Fruit fly (Drosophila melanogaster) whole organism, embryonic: ENCODE measurements around the gene CG11560.
A peak's percentile ranks its signal among the peaks of the same experiment; 100 is the strongest.

ENCODE experiments used
- Antp ChIP-seq: fragments of 200-800 bp; sonication (Bioruptor generic); optimal IDR thresholded peaks from 3 replicates; lab custom pipeline; 2016; ENCODE audit warnings: missing biosample characterization, missing genetic modification characterization
- Asciz ChIP-seq: fragments of 200-800 bp; sonication (Bioruptor generic); optimal IDR thresholded peaks from 2 replicates; lab custom pipeline; 2017; ENCODE audit warnings: missing biosample characterization, mild to moderate bottlenecking, missing genetic modification characterization, missing genetic modification reagents
- Bgb ChIP-seq: fragments of 200-800 bp; sonication (Bioruptor generic); IDR thresholded peaks from 2 replicates; pipeline ENCODE4 v1.3.6; 2022; ENCODE audit warnings: missing biosample characterization, missing genetic modification characterization; ENCODE audit not compliant: partially characterized antibody
- CG10959 ChIP-seq: fragments of 200-800 bp; sonication (Bioruptor generic); IDR thresholded peaks from 2 replicates; pipeline ENCODE4 v1.3.6; 2022; ENCODE audit warnings: missing biosample characterization, missing genetic modification characterization
- CG10979 ChIP-seq: fragments of 200-800 bp; sonication (Bioruptor generic); optimal IDR thresholded peaks from 2 replicates; lab custom pipeline; 2018; ENCODE audit warnings: missing biosample characterization, mild to moderate bottlenecking, missing genetic modification characterization, moderate library complexity
- CG11696 ChIP-seq: fragments of 200-800 bp; sonication (Bioruptor generic); IDR thresholded peaks from 2 replicates; pipeline ENCODE4 v1.3.6; 2022; ENCODE audit warnings: missing biosample characterization, missing genetic modification characterization
- CG12744 ChIP-seq: fragments of 200-800 bp; sonication (Bioruptor generic); optimal IDR thresholded peaks from 2 replicates; lab custom pipeline; 2016; ENCODE audit warnings: missing biosample characterization, missing genetic modification characterization
- CG12769 ChIP-seq: fragments of 200-800 bp; sonication (Bioruptor generic); optimal IDR thresholded peaks from 2 replicates; lab custom pipeline; 2019; ENCODE audit warnings: missing biosample characterization, mild to moderate bottlenecking, missing genetic modification characterization, moderate library complexity
- CG14014 ChIP-seq: fragments of 200-800 bp; sonication (Bioruptor generic); IDR thresholded peaks from 2 replicates; pipeline ENCODE4 v1.3.6; 2022; ENCODE audit warnings: missing biosample characterization, missing genetic modification characterization
- CG15011 ChIP-seq: fragments of 200-800 bp; sonication (Bioruptor generic); optimal IDR thresholded peaks from 3 replicates; lab custom pipeline; 2018; ENCODE audit warnings: missing biosample characterization, mild to moderate bottlenecking, missing genetic modification characterization
- CG15479 ChIP-seq: fragments of 200-800 bp; sonication (Bioruptor generic); optimal IDR thresholded peaks from 3 replicates; lab custom pipeline; 2019; ENCODE audit warnings: missing biosample characterization, mild to moderate bottlenecking, missing genetic modification characterization, moderate library complexity
- CG15601 ChIP-seq: fragments of 200-800 bp; sonication (Bioruptor generic); optimal IDR thresholded peaks from 3 replicates; lab custom pipeline; 2019; ENCODE audit warnings: missing biosample characterization, mild to moderate bottlenecking, missing genetic modification characterization, moderate library complexity
- CG2116 ChIP-seq: fragments of 200-800 bp; sonication (Bioruptor generic); optimal IDR thresholded peaks from 3 replicates; lab custom pipeline; 2018; ENCODE audit warnings: missing biosample characterization, mild to moderate bottlenecking, missing genetic modification characterization
- CG2129 ChIP-seq: fragments of 200-800 bp; sonication (Bioruptor generic); IDR thresholded peaks from 2 replicates; pipeline ENCODE4 v1.3.6; 2022; ENCODE audit warnings: missing biosample characterization, missing genetic modification characterization; ENCODE audit not compliant: partially characterized antibody
- CG4404 ChIP-seq: fragments of 200-800 bp; sonication (Bioruptor generic); IDR thresholded peaks from 2 replicates; pipeline ENCODE4 v1.3.6; 2022; ENCODE audit warnings: missing biosample characterization, missing genetic modification characterization
- CG6272 ChIP-seq: fragments of 200-800 bp; sonication (Bioruptor generic); IDR thresholded peaks from 2 replicates; pipeline ENCODE4 v1.3.6; 2022; ENCODE audit warnings: missing biosample characterization, missing genetic modification characterization
- CG8388 ChIP-seq: fragments of 200-800 bp; sonication (Bioruptor generic); optimal IDR thresholded peaks from 2 replicates; lab custom pipeline; 2019; ENCODE audit warnings: missing biosample characterization, mild to moderate bottlenecking, missing genetic modification characterization, moderate library complexity
- CG8765 ChIP-seq: fragments of 200-800 bp; sonication (Bioruptor generic); IDR thresholded peaks from 2 replicates; pipeline ENCODE4 v1.3.6; 2022; ENCODE audit warnings: missing biosample characterization, missing genetic modification characterization
- CG8924 ChIP-seq: fragments of 200-800 bp; optimal IDR thresholded peaks from 3 replicates; lab custom pipeline; 2019; ENCODE audit warnings: missing biosample characterization, mild to moderate bottlenecking, missing genetic modification characterization, moderate library complexity
- CTCF ChIP-seq: fragments of 200-800 bp; sonication (Bioruptor generic); optimal IDR thresholded peaks from 2 replicates; lab custom pipeline; 2017; ENCODE audit warnings: missing biosample characterization, mild to moderate bottlenecking, missing genetic modification characterization, moderate library complexity
- Dip3 ChIP-seq: fragments of 200-800 bp; sonication (Bioruptor generic); optimal IDR thresholded peaks from 3 replicates; lab custom pipeline; 2016; ENCODE audit warnings: missing biosample characterization, missing genetic modification characterization
- Fer1 ChIP-seq: fragments of 200-800 bp; sonication (Bioruptor generic); optimal IDR thresholded peaks from 2 replicates; lab custom pipeline; 2017; ENCODE audit warnings: missing biosample characterization, mild to moderate bottlenecking, missing genetic modification characterization
- Fer2 ChIP-seq: fragments of 200-800 bp; sonication (Bioruptor generic); optimal IDR thresholded peaks from 2 replicates; lab custom pipeline; 2018; ENCODE audit warnings: missing biosample characterization, mild to moderate bottlenecking, missing genetic modification characterization, moderate library complexity
- Hr39 ChIP-seq: fragments of >200 bp; optimal IDR thresholded peaks from 2 replicates; lab custom pipeline; 2017
- Jarid2 ChIP-seq: fragments of 200-800 bp; sonication (Bioruptor generic); optimal IDR thresholded peaks from 3 replicates; lab custom pipeline; 2017; ENCODE audit warnings: mild to moderate bottlenecking, missing biosample characterization, missing genetic modification reagents, missing genetic modification characterization
- MTF-1 ChIP-seq: fragments of 200-800 bp; sonication (Bioruptor generic); optimal IDR thresholded peaks from 2 replicates; lab custom pipeline; 2018; ENCODE audit warnings: missing biosample characterization, mild to moderate bottlenecking, missing genetic modification characterization, borderline replicate concordance
- Rx ChIP-seq: fragments of 200-800 bp; sonication (Bioruptor generic); IDR thresholded peaks from 2 replicates; pipeline ENCODE4 v1.3.6; 2022; ENCODE audit warnings: missing biosample characterization, missing genetic modification characterization
- Stat92E ChIP-seq, 3 experiments: fragments of >200 bp in 2 of 3; fragments of 200-800 bp in 1 of 3; sonication (Bioruptor generic) in 1 of 3; optimal IDR thresholded peaks; 2 replicates each; lab custom pipeline; 2017 to 2019; ENCODE audit warnings: missing biosample characterization in 3 of 3, missing genetic modification characterization in 3 of 3, mild to moderate bottlenecking in 1 of 3, moderate library complexity in 1 of 3
- cwo ChIP-seq: fragments of 200-800 bp; sonication (Bioruptor generic); optimal IDR thresholded peaks from 3 replicates; lab custom pipeline; 2017; ENCODE audit warnings: missing biosample characterization, missing genetic modification characterization, mild to moderate bottlenecking, moderate library complexity, missing genetic modification reagents
- danr ChIP-seq: fragments of 200-800 bp; sonication (Bioruptor generic); IDR thresholded peaks from 2 replicates; pipeline ENCODE4 v1.3.6; 2022; ENCODE audit warnings: missing biosample characterization, missing genetic modification characterization
- dmrt11E ChIP-seq: fragments of 200-800 bp; sonication (Bioruptor generic); optimal IDR thresholded peaks from 3 replicates; lab custom pipeline; 2018; ENCODE audit warnings: missing biosample characterization, mild to moderate bottlenecking, missing genetic modification characterization, moderate library complexity
- fd96Cb ChIP-seq: fragments of 200-800 bp; sonication (Bioruptor generic); optimal IDR thresholded peaks from 2 replicates; lab custom pipeline; 2018; ENCODE audit warnings: missing biosample characterization, mild to moderate bottlenecking, missing genetic modification characterization, moderate library complexity
- gcm2 ChIP-seq: fragments of 200-800 bp; sonication (Bioruptor generic); optimal IDR thresholded peaks from 2 replicates; lab custom pipeline; 2016; ENCODE audit warnings: missing biosample characterization, missing genetic modification characterization
- gfzf ChIP-seq: fragments of 200-800 bp; sonication (Bioruptor generic); optimal IDR thresholded peaks from 2 replicates; lab custom pipeline; 2016; ENCODE audit warnings: missing biosample characterization, mild to moderate bottlenecking, missing genetic modification characterization, moderate library complexity
- klu ChIP-seq: fragments of 200-800 bp; sonication (Bioruptor generic); IDR thresholded peaks from 2 replicates; pipeline ENCODE4 v1.3.6; 2022; ENCODE audit warnings: missing biosample characterization, missing genetic modification characterization
- kni ChIP-seq: fragments of 200-800 bp; sonication (Bioruptor generic); optimal IDR thresholded peaks from 3 replicates; lab custom pipeline; 2017; ENCODE audit warnings: mild to moderate bottlenecking, missing biosample characterization, missing genetic modification reagents, missing genetic modification characterization
- nerfin-1 ChIP-seq: fragments of 200-800 bp; sonication (Bioruptor generic); optimal IDR thresholded peaks from 3 replicates; lab custom pipeline; 2019; ENCODE audit warnings: missing biosample characterization, mild to moderate bottlenecking, missing genetic modification characterization, moderate library complexity
- onecut ChIP-seq: fragments of 200-800 bp; sonication (Bioruptor generic); IDR thresholded peaks from 2 replicates; pipeline ENCODE4 v1.3.6; 2022; ENCODE audit warnings: missing biosample characterization, missing genetic modification characterization
- peb ChIP-seq: fragments of 200-800 bp; sonication (Bioruptor generic); IDR thresholded peaks from 2 replicates; pipeline ENCODE4 v1.3.6; 2022; ENCODE audit warnings: missing biosample characterization, missing genetic modification characterization
- prd ChIP-seq, 3 experiments: fragments of >200 bp in 2 of 3; fragments of 200-800 bp in 1 of 3; sonication (Bioruptor generic) in 1 of 3; optimal IDR thresholded peaks in 2 of 3; IDR thresholded peaks in 1 of 3; 2 replicates in 2 of 3; 3 replicates in 1 of 3; pipeline versions ENCODE4 v1.3.6 to Lab custom; 2017 to 2022; ENCODE audit warnings: missing biosample characterization in 1 of 3, missing genetic modification characterization in 1 of 3
- sd ChIP-seq: fragments of 200-800 bp; sonication (Bioruptor generic); optimal IDR thresholded peaks from 3 replicates; lab custom pipeline; 2018; ENCODE audit warnings: missing biosample characterization, mild to moderate bottlenecking, missing genetic modification characterization, moderate library complexity
- sens-2 ChIP-seq: fragments of 200-800 bp; sonication (Bioruptor generic); IDR thresholded peaks from 2 replicates; pipeline ENCODE4 v1.3.6; 2022; ENCODE audit warnings: missing biosample characterization, missing genetic modification characterization
- seq ChIP-seq: fragments of 200-800 bp; sonication (Bioruptor generic); IDR thresholded peaks from 2 replicates; pipeline ENCODE4 v1.3.6; 2022; ENCODE audit warnings: missing biosample characterization, missing genetic modification characterization
- sim ChIP-seq: fragments of 200-800 bp; sonication (Bioruptor generic); IDR thresholded peaks from 2 replicates; pipeline ENCODE4 v1.3.6; 2022; ENCODE audit warnings: missing biosample characterization, missing genetic modification characterization
- slp2 ChIP-seq: fragments of 200-800 bp; sonication (Bioruptor generic); optimal IDR thresholded peaks from 2 replicates; lab custom pipeline; 2016; ENCODE audit warnings: missing biosample characterization, missing genetic modification characterization
- sug ChIP-seq: fragments of 200-800 bp; optimal IDR thresholded peaks from 2 replicates; lab custom pipeline; 2019; ENCODE audit warnings: missing biosample characterization, mild to moderate bottlenecking, missing genetic modification characterization, moderate library complexity
- tx ChIP-seq: fragments of 200-800 bp; sonication (Bioruptor generic); optimal IDR thresholded peaks from 2 replicates; lab custom pipeline; 2016; ENCODE audit warnings: missing biosample characterization, missing genetic modification characterization
- unpg ChIP-seq: fragments of 200-800 bp; sonication (Bioruptor generic); optimal IDR thresholded peaks from 3 replicates; lab custom pipeline; 2018; ENCODE audit warnings: missing biosample characterization, mild to moderate bottlenecking, missing genetic modification characterization, moderate library complexity

Gene CG11560

DNA sequence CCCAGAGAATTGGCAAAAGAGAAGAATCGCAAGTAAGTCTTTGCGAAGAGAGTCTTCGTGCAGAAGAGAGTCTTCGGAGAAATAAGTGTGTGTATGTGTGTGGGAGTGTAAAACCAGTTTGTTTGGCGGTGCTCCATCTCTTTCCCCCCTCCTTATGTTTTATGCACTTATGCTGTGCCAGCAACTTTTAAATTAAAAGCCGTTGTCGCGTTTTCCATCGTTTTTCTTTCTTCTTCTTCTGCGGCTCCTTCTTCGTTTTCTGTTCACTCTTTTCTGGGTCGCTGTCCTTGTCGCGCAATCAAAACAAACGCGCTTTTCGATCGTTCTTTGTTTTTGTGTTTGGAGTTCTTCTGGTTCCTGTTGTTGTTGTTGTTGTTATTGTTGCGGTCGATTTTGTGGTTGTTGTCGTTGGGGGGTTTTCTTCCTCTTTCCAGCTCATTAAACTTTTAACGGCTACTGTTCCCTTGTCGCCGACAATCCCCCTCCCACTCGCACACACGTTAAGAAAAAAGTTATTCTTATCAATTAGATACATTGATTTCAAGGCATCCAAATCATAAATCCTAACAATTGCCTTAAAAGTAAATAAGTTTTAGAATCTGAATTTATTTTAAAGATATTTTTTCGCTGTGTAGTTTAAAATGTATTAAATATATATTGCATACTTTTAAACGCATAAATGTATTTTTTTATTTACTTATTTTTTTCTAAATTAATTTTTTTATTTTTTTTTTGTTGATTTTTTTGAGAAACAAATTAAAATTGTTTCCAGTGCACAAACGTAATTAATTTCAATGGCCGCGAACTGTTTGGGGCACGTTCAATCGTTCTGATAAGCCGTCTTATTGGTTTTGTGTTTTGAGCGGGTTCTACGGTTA is 8.5 kb upstream of the CG11560 start (continued):
- peak; percentile 86 for TF ChIP-seq unpg (GFP tag; lab: Kevin White, UChicago)
- peak; percentile 50; the same call in 1 of the 2 replicates for TF ChIP-seq danr (GFP tag; lab: Robert Waterston, UW)
- TF ChIP-seq gfzf (GFP tag; lab: Kevin White, UChicago): no peak
- TF ChIP-seq Stat92E (GFP tag; optimal IDR thresholded peaks at IDR 0.05; lab: Kevin White, UChicago): peak in 1 of 3 experiments; percentile 72
- no peak for TF ChIP-seq seq (GFP tag; lab: Robert Waterston, UW)
- peak; percentile 77 for TF ChIP-seq cwo
- peak; percentile 68 for TF ChIP-seq CG14014 (GFP tag; lab: Robert Waterston, UW)
- no peak for TF ChIP-seq Bgb (GFP tag; lab: Robert Waterston, UW)
- peak; percentile 83 for TF ChIP-seq Asciz (GFP tag; lab: Kevin White, UChicago)
- peak; percentile 85 for TF ChIP-seq CG8388 (GFP tag; lab: Kevin White, UChicago)
- TF ChIP-seq CG15011 (GFP tag; lab: Kevin White, UChicago): no peak
- no peak for TF ChIP-seq Rx
- TF ChIP-seq Jarid2 (GFP tag; lab: Kevin White, UChicago): peak; percentile 9
- peak; percentile 86 for TF ChIP-seq fd96Cb
- TF ChIP-seq CG10979 (tag; lab: Kevin White, UChicago): peak; percentile 95
- TF ChIP-seq kni (GFP tag; lab: Kevin White, UChicago): peak; percentile 87
- peak; percentile 58 for TF ChIP-seq sug
- TF ChIP-seq sim: peak; percentile 51; the same call in 1 of the 2 replicates
- peak; percentile 40 for TF ChIP-seq onecut (GFP tag; lab: Robert Waterston, UW)
- no peak for TF ChIP-seq prd (optimal IDR thresholded peaks at IDR 0.05; lab: Kevin White, UChicago)
- TF ChIP-seq prd (GFP tag; IDR thresholded peaks at IDR 0.05; lab: Robert Waterston, UW): peak; percentile 71
- TF ChIP-seq CG6272 (GFP tag; lab: Robert Waterston, UW): no peak
- peak; percentile 30 for TF ChIP-seq CG2116 (GFP tag; lab: Kevin White, UChicago)
- TF ChIP-seq Antp (GFP tag; lab: Kevin White, UChicago): no peak
- peak; percentile 96 for TF ChIP-seq CG8924 (tag; lab: Kevin White, UChicago)
- TF ChIP-seq slp2 (GFP tag; lab: Kevin White, UChicago): peak; percentile 35
- TF ChIP-seq CTCF (GFP tag; lab: Kevin White, UChicago): no peak
- no peak; the same call in 1 of the 2 replicates for TF ChIP-seq CG4404 (GFP tag; lab: Robert Waterston, UW)
- no peak for TF ChIP-seq sens-2
- no peak for TF ChIP-seq CG8765 (GFP tag; lab: Robert Waterston, UW)
- no peak for TF ChIP-seq gcm2
- no peak for TF ChIP-seq CG2129
- peak; percentile 95 for TF ChIP-seq CG15601 (tag; lab: Kevin White, UChicago)
- no peak for TF ChIP-seq CG12744 (GFP tag; lab: Kevin White, UChicago)
- peak; percentile 67 for TF ChIP-seq Fer1 (GFP tag; lab: Kevin White, UChicago)
- peak; percentile 97 for TF ChIP-seq dmrt11E (tag; lab: Kevin White, UChicago)
- TF ChIP-seq Hr39 (lab: Kevin White, UChicago): no peak
- TF ChIP-seq CG11696: no peak
- TF ChIP-seq MTF-1 (GFP tag; lab: Kevin White, UChicago): peak; percentile 27
- peak; percentile 69; the same call in 1 of the 2 replicates for TF ChIP-seq klu (GFP tag; lab: Robert Waterston, UW)
- TF ChIP-seq tx: no peak
- TF ChIP-seq CG10959 (GFP tag; lab: Robert Waterston, UW): no peak
- TF ChIP-seq nerfin-1 (tag; lab: Kevin White, UChicago): peak; percentile 85
- TF ChIP-seq peb (GFP tag; lab: Robert Waterston, UW): peak; percentile 34; the same call in 1 of the 2 replicates
- peak; percentile 39 for TF ChIP-seq Fer2 (tag; lab: Kevin White, UChicago)
- peak; percentile 50 for TF ChIP-seq sd (tag; lab: Kevin White, UChicago)
- TF ChIP-seq CG15479: no peak
- no peak for TF ChIP-seq Dip3 (GFP tag; lab: Kevin White, UChicago)
- no peak for TF ChIP-seq CG12769 (tag; lab: Kevin White, UChicago)
